Worm (Caenorhabditis elegans) whole organism, young adult: ENCODE measurements around the gene M02E1.3.
A peak's percentile ranks its signal among the peaks of the same experiment; 100 is the strongest.

Source experiments
- B0261.1 ChIP-seq: sonication (generic microtip); optimal IDR thresholded peaks from 2 replicates; lab custom pipeline; 2016; ENCODE audit warnings: mild to moderate bottlenecking, missing genetic modification characterization, moderate library complexity, missing compliant biosample characterization
- C06A6.2 ChIP-seq: fragments of 200-800 bp; sonication (Bioruptor generic); conservative IDR thresholded peaks from 2 replicates; pipeline ENCODE4 v1.3.6; 2022; ENCODE audit warnings: missing genetic modification characterization, missing compliant biosample characterization
- D2030.7 ChIP-seq: fragments of 200-800 bp; sonication (Bioruptor generic); IDR thresholded peaks from 2 replicates; pipeline ENCODE4 v1.3.6; 2022; ENCODE audit warnings: missing genetic modification reagents, missing genetic modification characterization, missing compliant biosample characterization
- F22D6.2 ChIP-seq: sonication (generic microtip); optimal IDR thresholded peaks from 2 replicates; lab custom pipeline; 2016; ENCODE audit warnings: mild to moderate bottlenecking, missing genetic modification characterization, missing compliant biosample characterization
- F55B11.4 ChIP-seq: sonication (generic microtip); optimal IDR thresholded peaks from 2 replicates; lab custom pipeline; 2016; ENCODE audit warnings: missing compliant biosample characterization, missing genetic modification characterization, borderline replicate concordance; ENCODE audit not compliant: insufficient read depth
- F57A8.1 ChIP-seq: fragments of 200-800 bp; sonication (Bioruptor generic); optimal IDR thresholded peaks from 2 replicates; lab custom pipeline; 2018; ENCODE audit warnings: mild to moderate bottlenecking, missing genetic modification characterization, moderate library complexity, missing compliant biosample characterization
- F57C9.4 ChIP-seq: sonication (generic microtip); optimal IDR thresholded peaks from 2 replicates; lab custom pipeline; 2017; ENCODE audit warnings: mild to moderate bottlenecking, missing genetic modification characterization, missing compliant biosample characterization
- Y53G8AR.9 ChIP-seq: fragments of 200-800 bp; sonication (Bioruptor generic); conservative IDR thresholded peaks from 2 replicates; pipeline ENCODE4 v1.3.6; 2022; ENCODE audit warnings: missing genetic modification reagents, missing genetic modification characterization, missing compliant biosample characterization
- ZK185.1 ChIP-seq: sonication (generic microtip); optimal IDR thresholded peaks from 2 replicates; lab custom pipeline; 2016; ENCODE audit warnings: mild to moderate bottlenecking, missing genetic modification characterization, missing compliant biosample characterization; ENCODE audit not compliant: poor library complexity, severe bottlenecking
- ama-1 ChIP-seq, 3 experiments: fragments of 150-350 bp in 1 of 3; sonication (generic microtip) in 2 of 3; optimal IDR thresholded peaks; 2 replicates each; lab custom pipeline; 2014 to 2018; ENCODE audit warnings: missing biosample characterization in 2 of 3, missing genetic modification characterization in 2 of 3, missing genetic modification reagents in 2 of 3
- athp-1 ChIP-seq: sonication (generic microtip); optimal IDR thresholded peaks from 2 replicates; lab custom pipeline; 2017; ENCODE audit warnings: mild to moderate bottlenecking, missing genetic modification characterization, missing compliant biosample characterization
- attf-3 ChIP-seq: fragments of 200-800 bp; sonication (Bioruptor generic); conservative IDR thresholded peaks from 2 replicates; pipeline ENCODE4 v1.3.6; 2022; ENCODE audit warnings: missing genetic modification reagents, missing genetic modification characterization, missing compliant biosample characterization
- attf-5 ChIP-seq: fragments of 200-800 bp; sonication (Bioruptor generic); optimal IDR thresholded peaks from 2 replicates; lab custom pipeline; 2018; ENCODE audit warnings: mild to moderate bottlenecking, missing genetic modification characterization, missing compliant biosample characterization
- bed-2 ChIP-seq: fragments of 200-800 bp; sonication (Bioruptor generic); IDR thresholded peaks from 2 replicates; pipeline ENCODE4 v1.3.6; 2022; ENCODE audit warnings: missing genetic modification reagents, missing genetic modification characterization, missing compliant biosample characterization
- cebp-2 ChIP-seq: fragments of 200-800 bp; sonication (Bioruptor generic); IDR thresholded peaks from 2 replicates; pipeline ENCODE4 v1.3.6; 2022; ENCODE audit warnings: missing genetic modification characterization, missing compliant biosample characterization
- chd-7 ChIP-seq: sonication (generic microtip); optimal IDR thresholded peaks from 2 replicates; lab custom pipeline; 2016; ENCODE audit warnings: mild to moderate bottlenecking, missing genetic modification characterization, moderate library complexity, missing compliant biosample characterization
- die-1 ChIP-seq: sonication (generic microtip); optimal IDR thresholded peaks from 2 replicates; lab custom pipeline; 2016; ENCODE audit warnings: missing genotype, mild to moderate bottlenecking, missing genetic modification characterization, missing compliant biosample characterization
- dox-1 ChIP-seq: fragments of 200-800 bp; sonication (Bioruptor generic); IDR thresholded peaks from 2 replicates; pipeline ENCODE4 v1.3.6; 2022; ENCODE audit warnings: missing genetic modification reagents, missing genetic modification characterization, missing compliant biosample characterization
- efl-1 ChIP-seq: fragments of 150-350 bp; optimal IDR thresholded peaks from 2 replicates; lab custom pipeline; 2014; ENCODE audit warnings: missing biosample characterization, missing genetic modification reagents, missing genetic modification characterization
- ekl-4 ChIP-seq: fragments of 200-800 bp; sonication (Bioruptor generic); IDR thresholded peaks from 2 replicates; pipeline ENCODE4 v1.3.6; 2022; ENCODE audit warnings: missing genetic modification reagents, missing genetic modification characterization, missing compliant biosample characterization
- gei-17 ChIP-seq: fragments of 200-800 bp; sonication (Bioruptor generic); optimal IDR thresholded peaks from 2 replicates; lab custom pipeline; 2018; ENCODE audit warnings: mild to moderate bottlenecking, missing genetic modification characterization, missing compliant biosample characterization
- him-1 ChIP-seq: sonication (generic microtip); optimal IDR thresholded peaks from 2 replicates; lab custom pipeline; 2016; ENCODE audit warnings: missing genotype, missing genetic modification reagents, missing genetic modification characterization, missing compliant biosample characterization
- hlh-12 ChIP-seq: sonication (generic microtip); optimal IDR thresholded peaks from 2 replicates; lab custom pipeline; 2016; ENCODE audit warnings: missing genetic modification characterization, missing compliant biosample characterization
- hmg-1.2 ChIP-seq: fragments of 200-800 bp; sonication (Bioruptor generic); IDR thresholded peaks from 2 replicates; pipeline ENCODE4 v1.3.6; 2022; ENCODE audit warnings: missing genetic modification reagents, missing genetic modification characterization, missing compliant biosample characterization
- hmg-20 ChIP-seq: fragments of 200-800 bp; sonication (Bioruptor generic); IDR thresholded peaks from 2 replicates; pipeline ENCODE4 v1.3.6; 2022; ENCODE audit warnings: missing genetic modification reagents, missing genetic modification characterization, missing compliant biosample characterization
- hrde-1 ChIP-seq: sonication (generic microtip); optimal IDR thresholded peaks from 2 replicates; lab custom pipeline; 2016; ENCODE audit warnings: missing genetic modification characterization, mild to moderate bottlenecking, missing compliant biosample characterization, moderate library complexity, missing genotype, missing genetic modification reagents, borderline replicate concordance
- lag-1 ChIP-seq: fragments of 200-800 bp; sonication (Bioruptor generic); IDR thresholded peaks from 2 replicates; pipeline ENCODE4 v1.3.6; 2022; ENCODE audit warnings: missing genetic modification reagents, missing genetic modification characterization, missing compliant biosample characterization
- let-607 ChIP-seq, 2 experiments: fragments of 200-800 bp in 1 of 2; sonication (Bioruptor generic) in 1 of 2; sonication (generic microtip) in 1 of 2; optimal IDR thresholded peaks; 2 replicates each; lab custom pipeline; 2016 to 2018; ENCODE audit warnings: mild to moderate bottlenecking in 2 of 2, missing compliant biosample characterization in 2 of 2, missing genetic modification characterization in 2 of 2, moderate library complexity in 2 of 2, missing genotype in 1 of 2
- lin-26 ChIP-seq: fragments of 200-800 bp; sonication (Bioruptor generic); IDR thresholded peaks from 2 replicates; pipeline ENCODE4 v1.3.6; 2022; ENCODE audit warnings: missing genetic modification reagents, missing genetic modification characterization, missing compliant biosample characterization
- madf-10 ChIP-seq: sonication (generic microtip); optimal IDR thresholded peaks from 2 replicates; lab custom pipeline; 2016; ENCODE audit warnings: mild to moderate bottlenecking, missing genetic modification characterization, missing compliant biosample characterization
- mcd-1 ChIP-seq: fragments of 200-800 bp; sonication (Bioruptor generic); IDR thresholded peaks from 2 replicates; pipeline ENCODE4 v1.3.6; 2022; ENCODE audit warnings: missing genetic modification reagents, missing genetic modification characterization, missing compliant biosample characterization
- mel-28 ChIP-seq: sonication (generic microtip); optimal IDR thresholded peaks from 2 replicates; lab custom pipeline; 2016; ENCODE audit warnings: borderline replicate concordance, mild to moderate bottlenecking, missing genetic modification characterization, missing compliant biosample characterization
- mes-4 ChIP-seq: sonication (generic microtip); optimal IDR thresholded peaks from 2 replicates; lab custom pipeline; 2016; ENCODE audit warnings: missing genotype, missing genetic modification characterization, missing compliant biosample characterization
- nhr-179 ChIP-seq: sonication (generic microtip); optimal IDR thresholded peaks from 2 replicates; lab custom pipeline; 2016; ENCODE audit warnings: mild to moderate bottlenecking, missing genetic modification characterization, missing compliant biosample characterization
- nhr-80 ChIP-seq: sonication (generic microtip); optimal IDR thresholded peaks from 2 replicates; lab custom pipeline; 2016; ENCODE audit warnings: missing genetic modification characterization, missing compliant biosample characterization
- nhr-90 ChIP-seq: sonication (generic microtip); optimal IDR thresholded peaks from 2 replicates; lab custom pipeline; 2016; ENCODE audit warnings: missing genotype, mild to moderate bottlenecking, missing genetic modification characterization, missing compliant biosample characterization
- rcor-1 ChIP-seq: fragments of 200-800 bp; sonication (Bioruptor generic); IDR thresholded peaks from 2 replicates; pipeline ENCODE4 v1.3.6; 2022; ENCODE audit warnings: missing genetic modification reagents, missing genetic modification characterization, missing compliant biosample characterization
- rec-8 ChIP-seq, 2 experiments: sonication (generic microtip); optimal IDR thresholded peaks; 2 replicates each; lab custom pipeline; 2016; ENCODE audit warnings: mild to moderate bottlenecking in 2 of 2, missing genetic modification characterization in 2 of 2, missing genetic modification reagents in 2 of 2, missing genotype in 2 of 2, missing biosample characterization in 1 of 2, missing compliant biosample characterization in 1 of 2, moderate library complexity in 1 of 2
- repo-1 ChIP-seq: sonication (generic microtip); optimal IDR thresholded peaks from 2 replicates; lab custom pipeline; 2017; ENCODE audit warnings: mild to moderate bottlenecking, missing genetic modification characterization, missing compliant biosample characterization
- sea-2 ChIP-seq: fragments of 200-800 bp; sonication (Bioruptor generic); IDR thresholded peaks from 2 replicates; pipeline ENCODE4 v1.3.6; 2022; ENCODE audit warnings: missing genetic modification characterization, missing compliant biosample characterization
- snpc-1.1 ChIP-seq: sonication (generic microtip); optimal IDR thresholded peaks from 2 replicates; lab custom pipeline; 2017; ENCODE audit warnings: missing genetic modification characterization, mild to moderate bottlenecking, missing compliant biosample characterization, antibody characterized with exemption, moderate library complexity, missing genotype, missing genetic modification reagents; ENCODE audit not compliant: insufficient read depth
- snpc-1.3 ChIP-seq: sonication (generic microtip); optimal IDR thresholded peaks from 2 replicates; lab custom pipeline; 2017; ENCODE audit warnings: missing genetic modification characterization, mild to moderate bottlenecking, missing compliant biosample characterization, antibody characterized with exemption, moderate library complexity, missing genotype, missing genetic modification reagents; ENCODE audit not compliant: insufficient read depth
- tbp1 ChIP-seq: fragments of 200-800 bp; sonication (Bioruptor generic); optimal IDR thresholded peaks from 2 replicates; lab custom pipeline; 2018; ENCODE audit warnings: mild to moderate bottlenecking, missing genetic modification characterization, missing compliant biosample characterization
- tlf-1 ChIP-seq: fragments of 200-800 bp; sonication (Bioruptor generic); optimal IDR thresholded peaks from 2 replicates; lab custom pipeline; 2018; ENCODE audit warnings: mild to moderate bottlenecking, missing genetic modification characterization, missing compliant biosample characterization
- ztf-25 ChIP-seq: fragments of 200-800 bp; sonication (Bioruptor generic); IDR thresholded peaks from 2 replicates; pipeline ENCODE4 v1.3.6; 2022; ENCODE audit warnings: missing genetic modification reagents, missing genetic modification characterization, missing compliant biosample characterization
- ztf-28 ChIP-seq: fragments of 200-800 bp; sonication (Bioruptor generic); IDR thresholded peaks from 2 replicates; pipeline ENCODE4 v1.3.6; 2022; ENCODE audit warnings: missing genetic modification reagents, missing genetic modification characterization, missing compliant biosample characterization

The M02E1.3 gene

DNA sequence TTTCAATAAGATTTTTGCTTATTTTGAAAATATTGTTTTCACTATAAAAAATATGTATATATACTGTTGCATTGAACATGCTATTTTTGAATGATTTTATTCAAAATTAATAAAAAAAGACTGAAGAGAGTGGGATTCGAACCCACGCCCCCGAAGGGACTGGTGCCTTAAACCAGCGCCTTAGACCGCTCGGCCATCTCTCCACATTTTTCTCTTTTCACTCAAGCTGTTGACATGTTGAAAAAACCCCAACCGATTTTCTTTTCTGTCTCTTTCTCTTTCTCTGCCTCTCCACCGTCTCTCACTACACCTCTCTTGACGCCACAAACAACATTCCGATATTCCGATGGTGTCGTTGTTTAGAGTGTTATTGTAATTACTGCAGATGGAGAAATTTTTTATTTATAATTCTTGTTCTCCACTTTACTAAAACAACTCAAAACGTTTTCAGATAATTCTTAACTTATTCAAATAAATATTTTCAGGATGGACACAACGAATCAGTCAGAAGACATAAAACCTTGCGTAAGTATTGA, 30.9 kb downstream of the M02E1.3 start, which contains the start of gene sor-3:
Gene sor-3 (plus strand): TSS at position 486 of the 536 bp plus-strand sequence.
- TF ChIP-seq repo-1 (tag; lab: Kevin White, UChicago) (peak; percentile 30), attf-3 (peak; percentile 82), mes-4 (tag; lab: Kevin White, UChicago) (peak; percentile 66), F22D6.2 (peak; percentile 61), F55B11.4 (no peak), lin-26 (GFP tag; lab: Robert Waterston, UW) (peak; percentile 94), madf-10 (tag; lab: Kevin White, UChicago) (peak; percentile 82), cebp-2 (GFP tag; lab: Robert Waterston, UW) (peak; percentile 62; the same call in 1 of the 2 replicates), hmg-20 (GFP tag; lab: Robert Waterston, UW) (0 out of 2 replicates have a peak, but pooled peaks have one; percentile 42), mel-28 (tag; lab: Kevin White, UChicago) (peak; percentile 48), ztf-28 (0 out of 2 replicates have a peak, but pooled peaks have one; percentile 35), ztf-25 (GFP tag; lab: Robert Waterston, UW) (peak; percentile 88), let-607 (tag; optimal IDR thresholded peaks at IDR 0.05; lab: Kevin White, UChicago) (peak; percentile 62 to 76), efl-1 (GFP tag; lab: Kevin White, UChicago) (no peak), dox-1 (GFP tag; lab: Robert Waterston, UW) (peak; percentile 78), lag-1 (GFP tag; lab: Robert Waterston, UW) (no peak), D2030.7 (GFP tag; lab: Robert Waterston, UW) (peak; percentile 84), F57A8.1 (no peak), bed-2 (peak; percentile 65), nhr-179 (peak; percentile 35), snpc-1.1 (tag; lab: Kevin White, UChicago) (peak; percentile 66), ama-1 (optimal IDR thresholded peaks at IDR 0.05; lab: Kevin White, UChicago) (no peak), ama-1 (GFP tag; optimal IDR thresholded peaks at IDR 0.05; lab: Kevin White, UChicago) (peak; percentile 44 to 60), gei-17 (GFP tag; lab: Kevin White, UChicago) (peak; percentile 17), nhr-80 (tag; lab: Kevin White, UChicago) (no peak), tbp1 (peak; percentile 93), sea-2 (no peak), hmg-1.2 (peak; percentile 87), him-1 (tag; lab: Kevin White, UChicago) (peak; percentile 72), rcor-1 (GFP tag; lab: Robert Waterston, UW) (peak; percentile 76), ZK185.1 (peak; percentile 73), Y53G8AR.9 (GFP tag; lab: Robert Waterston, UW) (peak; percentile 65; the same call in 1 of the 2 replicates), chd-7 (tag; lab: Kevin White, UChicago) (peak; percentile 64), hrde-1 (tag; lab: Kevin White, UChicago) (peak; percentile 72), C06A6.2 (GFP tag; lab: Robert Waterston, UW) (peak; percentile 57; the same call in 1 of the 2 replicates), die-1 (tag; lab: Kevin White, UChicago) (peak; percentile 91), athp-1 (tag; lab: Kevin White, UChicago) (peak; percentile 26), rec-8 (tag; optimal IDR thresholded peaks at IDR 0.05; lab: Kevin White, UChicago) (peak; percentile 64 to 71), nhr-90 (tag; lab: Kevin White, UChicago) (peak; percentile 84), B0261.1 (tag; lab: Kevin White, UChicago) (peak; percentile 96), attf-5 (peak; percentile 69), mcd-1 (no peak; the same call in 1 of the 2 replicates), hlh-12 (tag; lab: Kevin White, UChicago) (peak; percentile 47), F57C9.4 (tag; lab: Kevin White, UChicago) (no peak), ekl-4 (peak; percentile 67), snpc-1.3 (peak; percentile 78), tlf-1 (GFP tag; lab: Kevin White, UChicago) (no peak)
